Fruit fly (Drosophila melanogaster): ENCODE measurements around the gene NTPase.
A peak's percentile ranks its signal among the peaks of the same experiment; 100 is the strongest.

The NTPase gene

DNA sequence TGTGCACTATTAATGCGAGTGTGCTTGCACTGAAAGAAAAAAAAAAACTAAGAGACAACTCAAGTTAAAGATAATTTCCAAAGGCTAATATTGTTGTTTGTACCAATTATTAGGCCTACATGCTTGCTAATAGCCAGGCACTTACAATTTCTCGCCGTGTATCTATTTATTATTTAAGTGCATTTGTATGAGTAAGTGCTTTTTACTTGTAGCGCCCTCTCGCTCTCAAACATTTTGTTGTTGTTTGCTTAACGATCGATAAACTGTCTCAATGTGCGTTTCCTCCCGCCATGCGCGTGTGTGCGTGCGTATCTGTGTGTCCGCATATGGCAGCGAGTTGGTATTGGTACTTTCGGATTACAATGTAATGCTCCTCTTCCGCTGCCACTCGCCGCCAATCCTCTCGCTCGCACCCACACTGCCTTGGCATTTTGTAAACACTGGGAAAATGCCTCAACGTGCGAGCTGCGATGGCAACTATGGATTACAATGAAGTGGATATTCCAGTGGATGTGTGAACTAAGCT is 11.4 kb upstream of the NTPase start (continued):
- TF ChIP-seq Dref (GFP tag; IDR thresholded peaks at IDR 0.05): no peak
- TF ChIP-seq kay (GFP tag; optimal IDR thresholded peaks at IDR 0.05): peak; percentile 79
- TF ChIP-seq Kr (GFP tag; optimal IDR thresholded peaks at IDR 0.05): no peak
- peak; percentile 61 for TF ChIP-seq CG2875 (GFP tag; optimal IDR thresholded peaks at IDR 0.05)
- TF ChIP-seq BtbVII (GFP tag; optimal IDR thresholded peaks at IDR 0.05): peak; percentile 21
- TF ChIP-seq CG3726 (GFP tag; IDR thresholded peaks at IDR 0.05): peak; percentile 67; the same call in 2 of the 3 replicates
- no peak for TF ChIP-seq zen2 (GFP tag; IDR thresholded peaks at IDR 0.05; ENCODE audit: partially characterized antibody)
- TF ChIP-seq CG12236 (GFP tag; optimal IDR thresholded peaks at IDR 0.05): peak; percentile 80
- no peak for TF ChIP-seq Opbp (GFP tag; IDR thresholded peaks at IDR 0.05; ENCODE audit: partially characterized antibody)
- TF ChIP-seq slbo (GFP tag; IDR thresholded peaks at IDR 0.05): peak; percentile 82
- peak; percentile 83 for TF ChIP-seq disco-r (GFP tag; optimal IDR thresholded peaks at IDR 0.05)
- TF ChIP-seq CG3163 (GFP tag; optimal IDR thresholded peaks at IDR 0.05): peak; percentile 52
- peak; percentile 61 for TF ChIP-seq da (GFP tag; optimal IDR thresholded peaks at IDR 0.05)
- no peak for TF ChIP-seq toy (GFP tag; IDR thresholded peaks at IDR 0.05)
- TF ChIP-seq pzg (GFP tag; optimal IDR thresholded peaks at IDR 0.05): no peak
- peak; percentile 63 for TF ChIP-seq D19A (tag; optimal IDR thresholded peaks at IDR 0.05)
- no peak for TF ChIP-seq CG31365 (tag; optimal IDR thresholded peaks at IDR 0.05)
- no peak for TF ChIP-seq BEAF-32 (GFP tag; optimal IDR thresholded peaks at IDR 0.05)
- TF ChIP-seq fu2 (GFP tag; optimal IDR thresholded peaks at IDR 0.05): peak; percentile 75
- peak; percentile 73 for TF ChIP-seq tx (GFP tag; optimal IDR thresholded peaks at IDR 0.05)
- no peak for TF ChIP-seq Bgb (GFP tag; IDR thresholded peaks at IDR 0.05; ENCODE audit: partially characterized antibody)
- TF ChIP-seq dan (GFP tag; IDR thresholded peaks at IDR 0.05): peak; percentile 34; the same call in 1 of the 2 replicates
- TF ChIP-seq mld (GFP tag; IDR thresholded peaks at IDR 0.05; ENCODE audit: partially characterized antibody): no peak
- TF ChIP-seq CG6654 (GFP tag; optimal IDR thresholded peaks at IDR 0.05): peak; percentile 62
- TF ChIP-seq CG6254 (GFP tag; optimal IDR thresholded peaks at IDR 0.05): peak; percentile 65
- no peak for TF ChIP-seq CG7963 (GFP tag; IDR thresholded peaks at IDR 0.05; ENCODE audit: partially characterized antibody)
- TF ChIP-seq tll (GFP tag; optimal IDR thresholded peaks at IDR 0.05): no peak
- peak; percentile 10 for TF ChIP-seq HmgZ (tag; optimal IDR thresholded peaks at IDR 0.05)
- TF ChIP-seq CG14860 (GFP tag; IDR thresholded peaks at IDR 0.05; ENCODE audit: partially characterized antibody): no peak
- peak; percentile 77 for TF ChIP-seq ara (GFP tag; IDR thresholded peaks at IDR 0.05)
- peak; percentile 61 for TF ChIP-seq CG12659 (GFP tag; optimal IDR thresholded peaks at IDR 0.05)
- TF ChIP-seq Optix (GFP tag; IDR thresholded peaks at IDR 0.05): peak; percentile 83
- no peak for TF ChIP-seq pan (optimal IDR thresholded peaks at IDR 0.05)
- peak in 1 of 2 experiments; percentile 85 for TF ChIP-seq pan (GFP tag; optimal IDR thresholded peaks at IDR 0.05 in 1 of 2, IDR thresholded peaks at IDR 0.05 in 1 of 2)
- peak; percentile 46; the same call in 1 of the 2 replicates for TF ChIP-seq CG5953 (GFP tag; IDR thresholded peaks at IDR 0.05)
- peak; percentile 81 for TF ChIP-seq CG1024 (GFP tag; IDR thresholded peaks at IDR 0.05)
- peak; percentile 41 for TF ChIP-seq CG8290 (GFP tag; optimal IDR thresholded peaks at IDR 0.05)
- TF ChIP-seq CG8290 (tag; optimal IDR thresholded peaks at IDR 0.05): no peak
- peak; percentile 72 for TF ChIP-seq ems (GFP tag; optimal IDR thresholded peaks at IDR 0.05)
- no peak for TF ChIP-seq Scr (GFP tag; IDR thresholded peaks at IDR 0.05; ENCODE audit: partially characterized antibody)
- TF ChIP-seq Blimp-1 (GFP tag; optimal IDR thresholded peaks at IDR 0.05): peak; percentile 70
- peak; percentile 77 for TF ChIP-seq CG12155 (GFP tag; optimal IDR thresholded peaks at IDR 0.05)
- TF ChIP-seq Hand (GFP tag; optimal IDR thresholded peaks at IDR 0.05): peak; percentile 46
- peak; percentile 57; the same call in 1 of the 2 replicates for TF ChIP-seq Oaz (GFP tag; IDR thresholded peaks at IDR 0.05)
- TF ChIP-seq ewg (GFP tag; optimal IDR thresholded peaks at IDR 0.05): peak; percentile 79
- TF ChIP-seq nau (GFP tag; optimal IDR thresholded peaks at IDR 0.05): peak; percentile 28
- peak; percentile 6 to 89 for TF ChIP-seq bsh (GFP tag; optimal IDR thresholded peaks at IDR 0.05)
- TF ChIP-seq repo (GFP tag; optimal IDR thresholded peaks at IDR 0.05): peak; percentile 72
- TF ChIP-seq row (GFP tag; IDR thresholded peaks at IDR 0.05): peak; percentile 86
- TF ChIP-seq CG34376 (GFP tag; optimal IDR thresholded peaks at IDR 0.05): peak; percentile 4

Data from whole organism, embryonic.